In the genomic region with DNA sequence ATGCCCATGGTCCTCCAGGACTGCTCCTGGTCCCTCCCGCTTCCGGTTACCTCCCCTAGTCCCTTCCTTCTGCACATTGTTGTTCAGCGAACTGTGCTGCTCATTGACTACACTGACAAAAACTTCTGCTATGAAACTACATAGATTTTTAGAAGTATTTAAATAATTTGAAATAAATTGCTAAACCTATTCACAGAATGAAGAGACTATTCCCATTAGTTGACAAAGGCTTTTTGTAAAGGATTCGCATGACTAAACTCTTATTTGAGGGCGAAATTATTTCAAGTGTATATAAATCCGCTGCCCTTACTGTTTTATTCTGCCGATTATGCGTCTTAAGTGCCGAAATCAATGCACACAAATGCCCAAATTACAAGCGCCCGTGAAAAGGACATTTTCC, we compare ENCODE assay signal across 4 fruit fly cellular contexts.
TF ChIP-seq lines count a peak whose summit lies in the region.

No protein-coding gene starts in this region.

- TF ChIP-seq CTCF in whole organism, embryonic (GFP tag; optimal IDR thresholded peaks at IDR 0.05; lab: Kevin White, UChicago), result no peak

TF ChIP-seq in whole organism, embryonic, 481 proteins besides CTCF, POLR2A, EP300 and RAD21 (continues in another document):
- TF ChIP-seq shn (GFP tag; optimal IDR thresholded peaks at IDR 0.05; lab: Kevin White, UChicago) (no peak), CG11696 (GFP tag; IDR thresholded peaks at IDR 0.05; lab: Robert Waterston, UW) (no peak), trem (tag; optimal IDR thresholded peaks at IDR 0.05; lab: Kevin White, UChicago) (peak; percentile 65), h (optimal IDR thresholded peaks at IDR 0.05; lab: Kevin White, UChicago) (no peak), Dfd (GFP tag; optimal IDR thresholded peaks at IDR 0.05; lab: Kevin White, UChicago) (no peak), br (optimal IDR thresholded peaks at IDR 0.05; lab: Kevin White, UChicago) (no peak), CG11398 (GFP tag; optimal IDR thresholded peaks at IDR 0.05; lab: Kevin White, UChicago) (no peak), CG15479 (GFP tag; optimal IDR thresholded peaks at IDR 0.05; lab: Kevin White, UChicago) (peak; percentile 13), Dek (tag; optimal IDR thresholded peaks at IDR 0.05; lab: Kevin White, UChicago) (no peak), CG2129 (GFP tag; IDR thresholded peaks at IDR 0.05; lab: Robert Waterston, UW; ENCODE audit: partially characterized antibody) (no peak), bab2 (GFP tag; optimal IDR thresholded peaks at IDR 0.05; lab: Kevin White, UChicago) (peak; percentile 47), lbe (GFP tag; optimal IDR thresholded peaks at IDR 0.05; lab: Kevin White, UChicago) (no peak), pnt (GFP tag; optimal IDR thresholded peaks at IDR 0.05; lab: Kevin White, UChicago) (peak; percentile 42), zen2 (GFP tag; IDR thresholded peaks at IDR 0.05; lab: Robert Waterston, UW; ENCODE audit: partially characterized antibody) (no peak), CG6689 (GFP tag; IDR thresholded peaks at IDR 0.05; lab: Robert Waterston, UW) (peak; percentile 41; the same call in 1 of the 2 replicates), CG3847 (GFP tag; IDR thresholded peaks at IDR 0.05; lab: Robert Waterston, UW) (no peak), CG15073 (GFP tag; optimal IDR thresholded peaks at IDR 0.05; lab: Kevin White, UChicago) (no peak), Xbp1 (GFP tag; optimal IDR thresholded peaks at IDR 0.05; lab: Kevin White, UChicago) (peak; percentile 54), Trl (optimal IDR thresholded peaks at IDR 0.05; lab: Kevin White, UChicago) (no peak), Trl (GFP tag; optimal IDR thresholded peaks at IDR 0.05; lab: Kevin White, UChicago) (peak; percentile 34), dpn (GFP tag; optimal IDR thresholded peaks at IDR 0.05; lab: Kevin White, UChicago) (peak in 1 of 2 experiments; percentile 29), tap (tag; optimal IDR thresholded peaks at IDR 0.05; lab: Kevin White, UChicago) (peak; percentile 45)

TF ChIP-seq in whole organism, prepupa, 60 proteins besides CTCF, POLR2A, EP300 and RAD21 (continues in another document):
- TF ChIP-seq net (GFP tag; optimal IDR thresholded peaks at IDR 0.05; lab: Kevin White, UChicago) (no peak), spab (GFP tag; optimal IDR thresholded peaks at IDR 0.05; lab: Kevin White, UChicago) (no peak), Eip75B (GFP tag; optimal IDR thresholded peaks at IDR 0.05; lab: Kevin White, UChicago) (no peak), Smox (GFP tag; optimal IDR thresholded peaks at IDR 0.05; lab: Kevin White, UChicago) (peak; percentile 46), topi (GFP tag; optimal IDR thresholded peaks at IDR 0.05; lab: Kevin White, UChicago) (peak; percentile 15), CG31627 (GFP tag; optimal IDR thresholded peaks at IDR 0.05; lab: Kevin White, UChicago) (peak; percentile 41), pdm3 (GFP tag; optimal IDR thresholded peaks at IDR 0.05; lab: Kevin White, UChicago) (no peak), cyc (GFP tag; optimal IDR thresholded peaks at IDR 0.05; lab: Kevin White, UChicago) (peak; percentile 33), CG11294 (GFP tag; IDR thresholded peaks at IDR 0.05; lab: Robert Waterston, UW) (no peak), Met (GFP tag; optimal IDR thresholded peaks at IDR 0.05; lab: Kevin White, UChicago) (peak; percentile 19), CG34406 (GFP tag; optimal IDR thresholded peaks at IDR 0.05; lab: Kevin White, UChicago) (peak; percentile 9), CG11762 (GFP tag; optimal IDR thresholded peaks at IDR 0.05; lab: Kevin White, UChicago; ENCODE audit: insufficient read depth) (no peak), OdsH (GFP tag; optimal IDR thresholded peaks at IDR 0.05; lab: Kevin White, UChicago) (no peak), Sox14 (GFP tag; optimal IDR thresholded peaks at IDR 0.05; lab: Kevin White, UChicago) (no peak), CG6276 (GFP tag; optimal IDR thresholded peaks at IDR 0.05; lab: Kevin White, UChicago) (no peak), esn (GFP tag; optimal IDR thresholded peaks at IDR 0.05; lab: Kevin White, UChicago) (peak; percentile 33), CG8319 (GFP tag; optimal IDR thresholded peaks at IDR 0.05; lab: Kevin White, UChicago) (no peak), Hr39 (GFP tag; optimal IDR thresholded peaks at IDR 0.05; lab: Kevin White, UChicago) (peak; percentile 28), CG8119 (GFP tag; IDR thresholded peaks at IDR 0.05; lab: Robert Waterston, UW) (no peak), lz (GFP tag; optimal IDR thresholded peaks at IDR 0.05; lab: Kevin White, UChicago) (peak; percentile 40), Eip78C (GFP tag; lab: Kevin White, UChicago) (peak; percentile 71), CG6163 (GFP tag; IDR thresholded peaks at IDR 0.05; lab: Robert Waterston, UW) (no peak), Hr38 (GFP tag; optimal IDR thresholded peaks at IDR 0.05; lab: Kevin White, UChicago) (no peak)

TF ChIP-seq in whole organism, pupa, 21 proteins besides CTCF, POLR2A, EP300 and RAD21:
- TF ChIP-seq CG10348 (GFP tag; IDR thresholded peaks at IDR 0.05; lab: Robert Waterston, UW), result no peak
- peak; percentile 32 for TF ChIP-seq CG8159 (tag; optimal IDR thresholded peaks at IDR 0.05; lab: Kevin White, UChicago)
TF ChIP-seq in whole organism, pupa: peak in this region for 1.

TF ChIP-seq in whole organism, wandering third instar larva, 38 proteins besides CTCF, POLR2A, EP300 and RAD21:
- TF ChIP-seq Hnf4 (GFP tag; optimal IDR thresholded peaks at IDR 0.05; lab: Kevin White, UChicago) (peak; percentile 4), CrebA (GFP tag; optimal IDR thresholded peaks at IDR 0.05; lab: Kevin White, UChicago; ENCODE audit: borderline replicate concordance) (no peak), psq (GFP tag; optimal IDR thresholded peaks at IDR 0.05; lab: Kevin White, UChicago) (peak; percentile 5), foxo (GFP tag; optimal IDR thresholded peaks at IDR 0.05; lab: Kevin White, UChicago) (peak in 1 of 2 experiments; percentile 53), OdsH (GFP tag; optimal IDR thresholded peaks at IDR 0.05; lab: Kevin White, UChicago) (peak; percentile 5), ey (GFP tag; optimal IDR thresholded peaks at IDR 0.05; lab: Kevin White, UChicago) (peak; percentile 57), Mio (GFP tag; optimal IDR thresholded peaks at IDR 0.05; lab: Kevin White, UChicago) (no peak), HLH106 (tag; optimal IDR thresholded peaks at IDR 0.05; lab: Kevin White, UChicago) (peak; percentile 32), CG9705 (GFP tag; optimal IDR thresholded peaks at IDR 0.05; lab: Kevin White, UChicago) (no peak), br (GFP tag; optimal IDR thresholded peaks at IDR 0.05; lab: Kevin White, UChicago) (peak; percentile 27), Vsx2 (GFP tag; optimal IDR thresholded peaks at IDR 0.05; lab: Kevin White, UChicago; ENCODE audit: partially characterized antibody) (no peak), Sp1 (GFP tag; optimal IDR thresholded peaks at IDR 0.05; lab: Kevin White, UChicago) (peak; percentile 42), rgr (GFP tag; optimal IDR thresholded peaks at IDR 0.05; lab: Kevin White, UChicago) (peak; percentile 33), h (GFP tag; optimal IDR thresholded peaks at IDR 0.05; lab: Kevin White, UChicago) (peak; percentile 41), fru (GFP tag; optimal IDR thresholded peaks at IDR 0.05; lab: Kevin White, UChicago) (peak; percentile 46)

Comparison
In these comparisons a context has a peak if more than half of its experiments do, and no peak if none do; other contexts are left out.
1. Of the 7 proteins assayed by ChIP-seq in both whole organism, embryonic and whole organism, prepupa: peak only in whole organism, embryonic: Blimp-1; only in whole organism, prepupa: Hr39; in both: Sox102F; in neither: 4.